Worm (Caenorhabditis elegans) whole organism, L2 larva: Measurements from ENCODE around the gene erp-44.3.

Experiments used
- C34F6.9 ChIP-seq: fragments of 150-350 bp; optimal IDR thresholded peaks from 2 replicates; lab custom pipeline; 2014; ENCODE audit warnings: missing biosample characterization, missing genetic modification characterization
- F13H6.1 ChIP-seq: sonication (generic microtip); optimal IDR thresholded peaks from 2 replicates; lab custom pipeline; 2016; ENCODE audit warnings: missing genetic modification characterization, missing compliant biosample characterization
- R02D3.7 ChIP-seq: fragments of 150-350 bp; optimal IDR thresholded peaks from 2 replicates; lab custom pipeline; 2014; ENCODE audit warnings: missing biosample characterization, missing genetic modification characterization
- Y55F3AM.14 ChIP-seq: fragments of 200-800 bp; sonication (Bioruptor generic); optimal IDR thresholded peaks from 2 replicates; lab custom pipeline; 2018; ENCODE audit warnings: mild to moderate bottlenecking, missing genetic modification characterization, missing compliant biosample characterization
- ZK546.5 ChIP-seq: sonication (generic microtip); optimal IDR thresholded peaks from 2 replicates; lab custom pipeline; 2017; ENCODE audit warnings: missing biosample characterization, missing genetic modification characterization
- alr-1 ChIP-seq: fragments of 150-350 bp; optimal IDR thresholded peaks from 2 replicates; lab custom pipeline; 2014; ENCODE audit warnings: missing biosample characterization, missing genetic modification characterization
- aly-2 ChIP-seq: fragments of 150-350 bp; optimal IDR thresholded peaks from 2 replicates; lab custom pipeline; 2014; ENCODE audit warnings: missing biosample characterization, missing genetic modification characterization
- ama-1 ChIP-seq: fragments of 150-350 bp; optimal IDR thresholded peaks from 2 replicates; lab custom pipeline; 2018; ENCODE audit warnings: inconsistent platforms
- blmp-1 ChIP-seq: sonication (generic microtip); optimal IDR thresholded peaks from 2 replicates; lab custom pipeline; 2017; ENCODE audit warnings: missing genetic modification characterization, mild to moderate bottlenecking, missing compliant biosample characterization, antibody characterized with exemption, moderate library complexity; ENCODE audit not compliant: insufficient read depth
- ceh-16 ChIP-seq: fragments of 150-350 bp; optimal IDR thresholded peaks from 2 replicates; lab custom pipeline; 2014; ENCODE audit warnings: missing biosample characterization, missing genetic modification characterization
- ceh-82 ChIP-seq: fragments of 150-350 bp; optimal IDR thresholded peaks from 2 replicates; lab custom pipeline; 2014; ENCODE audit warnings: missing biosample characterization, missing genetic modification characterization
- crh-2 ChIP-seq: sonication (generic microtip); optimal IDR thresholded peaks from 2 replicates; lab custom pipeline; 2017; ENCODE audit warnings: missing biosample characterization, missing genetic modification characterization
- dmd-4 ChIP-seq: sonication (generic microtip); optimal IDR thresholded peaks from 2 replicates; lab custom pipeline; 2017; ENCODE audit warnings: missing biosample characterization, missing genetic modification characterization
- egl-27 ChIP-seq: sonication (generic microtip); optimal IDR thresholded peaks from 3 replicates; lab custom pipeline; 2017; ENCODE audit warnings: missing biosample characterization, missing genetic modification reagents, missing genetic modification characterization
- elt-1 ChIP-seq: fragments of 150-350 bp; optimal IDR thresholded peaks from 2 replicates; lab custom pipeline; 2014; ENCODE audit warnings: missing biosample characterization, missing genetic modification characterization
- elt-3 ChIP-seq: sonication (generic microtip); optimal IDR thresholded peaks from 2 replicates; lab custom pipeline; 2017; ENCODE audit warnings: missing biosample characterization, missing genetic modification characterization
- fos-1 ChIP-seq: fragments of 150-350 bp; optimal IDR thresholded peaks from 2 replicates; lab custom pipeline; 2014; ENCODE audit warnings: missing biosample characterization, missing genetic modification characterization
- gmeb-1 ChIP-seq: fragments of 150-350 bp; optimal IDR thresholded peaks from 2 replicates; lab custom pipeline; 2014; ENCODE audit warnings: missing biosample characterization, missing genetic modification characterization
- lin-11 ChIP-seq: fragments of 150-350 bp; sonication (generic microtip); optimal IDR thresholded peaks from 2 replicates; lab custom pipeline; 2014; ENCODE audit warnings: missing biosample characterization, missing genetic modification characterization, inconsistent platforms, mixed read lengths
- lin-13 ChIP-seq: fragments of 150-350 bp; optimal IDR thresholded peaks from 2 replicates; lab custom pipeline; 2014; ENCODE audit warnings: missing biosample characterization, missing genetic modification reagents, missing genetic modification characterization
- lin-39 ChIP-seq: fragments of 150-350 bp; optimal IDR thresholded peaks from 2 replicates; lab custom pipeline; 2014; ENCODE audit warnings: missing biosample characterization, missing genetic modification reagents, missing genetic modification characterization
- lsy-2 ChIP-seq, 2 experiments: fragments of 150-350 bp in 1 of 2; sonication (generic microtip) in 1 of 2; optimal IDR thresholded peaks; 2 replicates each; lab custom pipeline; 2014 to 2017; ENCODE audit warnings: missing biosample characterization in 2 of 2, missing genetic modification characterization in 2 of 2
- mab-5 ChIP-seq: fragments of 150-350 bp; optimal IDR thresholded peaks from 2 replicates; lab custom pipeline; 2014; ENCODE audit warnings: missing biosample characterization, missing genetic modification characterization
- mbf-1 ChIP-seq: sonication (generic microtip); optimal IDR thresholded peaks from 2 replicates; lab custom pipeline; 2017; ENCODE audit warnings: missing biosample characterization, missing genetic modification characterization
- mdl-1 ChIP-seq, 2 experiments: fragments of 150-350 bp in 1 of 2; sonication (generic microtip) in 1 of 2; optimal IDR thresholded peaks; 2 replicates each; lab custom pipeline; 2017; ENCODE audit warnings: missing biosample characterization in 2 of 2, missing genetic modification characterization in 2 of 2
- nhr-10 ChIP-seq: sonication (generic microtip); optimal IDR thresholded peaks from 2 replicates; lab custom pipeline; 2017; ENCODE audit warnings: missing biosample characterization, missing genetic modification characterization
- nhr-11 ChIP-seq: fragments of 150-350 bp; optimal IDR thresholded peaks from 2 replicates; lab custom pipeline; 2014; ENCODE audit warnings: missing biosample characterization, missing genetic modification characterization
- nhr-12 ChIP-seq: fragments of 150-350 bp; optimal IDR thresholded peaks from 2 replicates; lab custom pipeline; 2014; ENCODE audit warnings: missing biosample characterization, missing genetic modification characterization
- nhr-129 ChIP-seq: fragments of 150-350 bp; optimal IDR thresholded peaks from 2 replicates; lab custom pipeline; 2014; ENCODE audit warnings: missing biosample characterization, missing genetic modification characterization
- nhr-21 ChIP-seq: fragments of 150-350 bp; optimal IDR thresholded peaks from 2 replicates; lab custom pipeline; 2014; ENCODE audit warnings: missing biosample characterization, missing genetic modification characterization
- nhr-23 ChIP-seq: fragments of 150-350 bp; optimal IDR thresholded peaks from 2 replicates; lab custom pipeline; 2014; ENCODE audit warnings: missing biosample characterization, missing genetic modification reagents, missing genetic modification characterization
- nhr-237 ChIP-seq: fragments of 150-350 bp; optimal IDR thresholded peaks from 2 replicates; lab custom pipeline; 2014; ENCODE audit warnings: missing biosample characterization, missing genetic modification characterization
- nhr-25 ChIP-seq: fragments of 150-350 bp; sonication (generic microtip); optimal IDR thresholded peaks from 3 replicates; lab custom pipeline; 2014; ENCODE audit warnings: missing biosample characterization, missing genetic modification characterization
- nhr-6 ChIP-seq: fragments of 150-350 bp; optimal IDR thresholded peaks from 2 replicates; lab custom pipeline; 2014; ENCODE audit warnings: missing biosample characterization, missing genetic modification characterization
- nhr-77 ChIP-seq: fragments of 150-350 bp; optimal IDR thresholded peaks from 2 replicates; lab custom pipeline; 2014; ENCODE audit warnings: missing biosample characterization, missing genetic modification characterization
- peb-1 ChIP-seq: fragments of 150-350 bp; optimal IDR thresholded peaks from 2 replicates; lab custom pipeline; 2014; ENCODE audit warnings: missing biosample characterization, missing genetic modification characterization
- sem-4 ChIP-seq: fragments of 150-350 bp; optimal IDR thresholded peaks from 2 replicates; lab custom pipeline; 2014; ENCODE audit warnings: missing biosample characterization, missing genetic modification reagents, missing genetic modification characterization
- skn-1 ChIP-seq: sonication (generic microtip); optimal IDR thresholded peaks from 2 replicates; lab custom pipeline; 2017; ENCODE audit warnings: missing biosample characterization, missing genetic modification characterization
- sma-3 ChIP-seq: sonication (generic microtip); optimal IDR thresholded peaks from 2 replicates; lab custom pipeline; 2016; ENCODE audit warnings: missing genetic modification reagents, missing genetic modification characterization, missing compliant biosample characterization
- sma-9 ChIP-seq, 2 experiments: fragments of 150-350 bp in 1 of 2; sonication (generic microtip) in 1 of 2; optimal IDR thresholded peaks; 2 replicates each; lab custom pipeline; 2014 to 2016; ENCODE audit warnings: missing genetic modification characterization in 2 of 2, mild to moderate bottlenecking in 1 of 2, missing biosample characterization in 1 of 2, missing compliant biosample characterization in 1 of 2, missing genetic modification reagents in 1 of 2, moderate library complexity in 1 of 2
- snpc-4 ChIP-seq: fragments of 150-350 bp; optimal IDR thresholded peaks from 2 replicates; lab custom pipeline; 2014; ENCODE audit warnings: missing biosample characterization, missing genetic modification characterization
- unc-39 ChIP-seq: fragments of 150-350 bp; optimal IDR thresholded peaks from 2 replicates; lab custom pipeline; 2014; ENCODE audit warnings: missing biosample characterization, missing genetic modification characterization
- unc-55 ChIP-seq: fragments of 150-350 bp; sonication (generic microtip); optimal IDR thresholded peaks from 3 replicates; lab custom pipeline; 2014; ENCODE audit warnings: missing biosample characterization, missing genetic modification reagents, missing genetic modification characterization
- unc-62 ChIP-seq: fragments of 150-350 bp; optimal IDR thresholded peaks from 2 replicates; lab custom pipeline; 2014; ENCODE audit warnings: missing biosample characterization, missing genetic modification reagents, missing genetic modification characterization
- zag-1 ChIP-seq: fragments of 150-350 bp; optimal IDR thresholded peaks from 2 replicates; lab custom pipeline; 2014; ENCODE audit warnings: missing biosample characterization, missing genetic modification characterization
- ztf-1 ChIP-seq: fragments of 200-800 bp; sonication (Bioruptor generic); conservative IDR thresholded peaks from 2 replicates; pipeline ENCODE4 v1.3.6; 2022; ENCODE audit warnings: missing genetic modification characterization, missing compliant biosample characterization
- ztf-11 ChIP-seq: sonication (generic microtip); optimal IDR thresholded peaks from 2 replicates; lab custom pipeline; 2017; ENCODE audit warnings: missing biosample characterization, missing genetic modification characterization
- ztf-4 ChIP-seq: fragments of 150-350 bp; optimal IDR thresholded peaks from 2 replicates; lab custom pipeline; 2014; ENCODE audit warnings: missing biosample characterization, missing genetic modification characterization

erp-44.3 gene

DNA sequence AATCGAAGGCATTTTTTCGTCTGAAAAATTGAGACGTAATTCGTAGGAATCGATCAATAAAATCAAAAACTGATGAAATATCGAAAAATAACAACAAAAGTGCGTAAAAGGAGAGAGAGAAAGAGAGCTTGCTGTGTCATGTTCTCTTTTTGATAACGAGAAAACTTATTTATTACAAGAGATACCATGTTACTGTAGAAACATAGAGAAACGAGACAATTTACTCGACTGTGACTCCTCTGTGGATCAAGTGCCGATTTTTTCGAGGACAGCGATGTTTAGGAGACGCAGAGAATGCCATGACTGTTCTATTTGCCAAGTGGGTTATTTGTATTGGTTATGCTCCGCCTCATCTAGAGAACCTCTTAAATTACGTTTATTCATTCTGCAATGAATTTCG lies 11.1 kb downstream of the erp-44.3 start, which contains the start of gene sph-1:
Gene sph-1, minus strand, starts transcription at position 23 of the 400 bp plus-strand sequence.
- TF ChIP-seq lin-13 (GFP tag; lab: Kevin White, UChicago) (peak; percentile 14), F13H6.1 (peak; percentile 34), Y55F3AM.14 (GFP tag; lab: Kevin White, UChicago) (no peak), ztf-11 (tag; lab: Kevin White, UChicago) (no peak), nhr-6 (tag; lab: Kevin White, UChicago) (no peak), R02D3.7 (no peak), lin-39 (tag; lab: Kevin White, UChicago) (no peak), nhr-10 (no peak), mdl-1 (tag; optimal IDR thresholded peaks at IDR 0.05; lab: Kevin White, UChicago) (no peak), mab-5 (tag; lab: Kevin White, UChicago) (no peak), ceh-16 (tag; lab: Kevin White, UChicago) (no peak), ceh-82 (no peak), gmeb-1 (tag; lab: Kevin White, UChicago) (peak; percentile 36), unc-55 (no peak), C34F6.9 (peak; percentile 24), lsy-2 (tag; optimal IDR thresholded peaks at IDR 0.05; lab: Kevin White, UChicago) (peak in 1 of 2 experiments; percentile 31), nhr-12 (no peak), snpc-4 (tag; lab: Kevin White, UChicago) (no peak), aly-2 (tag; lab: Kevin White, UChicago) (no peak), lin-11 (tag; lab: Kevin White, UChicago) (no peak), peb-1 (tag; lab: Kevin White, UChicago) (no peak), sem-4 (tag; lab: Kevin White, UChicago) (no peak), sma-3 (peak; percentile 3), elt-3 (tag; lab: Kevin White, UChicago) (no peak), fos-1 (peak; percentile 95), ztf-1 (GFP tag; lab: Robert Waterston, UW) (no peak), nhr-129 (tag; lab: Kevin White, UChicago) (peak; percentile 65), blmp-1 (tag; lab: Kevin White, UChicago) (no peak), unc-39 (tag; lab: Kevin White, UChicago) (no peak), ZK546.5 (tag; lab: Kevin White, UChicago) (no peak), dmd-4 (no peak), nhr-11 (tag; lab: Kevin White, UChicago) (no peak), ama-1 (lab: Kevin White, UChicago) (no peak), mbf-1 (tag; lab: Kevin White, UChicago) (no peak), nhr-25 (peak; percentile 25), sma-9 (GFP tag; optimal IDR thresholded peaks at IDR 0.05; lab: Kevin White, UChicago) (peak; percentile 63), sma-9 (tag; optimal IDR thresholded peaks at IDR 0.05; lab: Kevin White, UChicago) (no peak), crh-2 (tag; lab: Kevin White, UChicago) (peak; percentile 61), elt-1 (tag; lab: Kevin White, UChicago) (no peak), zag-1 (tag; lab: Kevin White, UChicago) (no peak), alr-1 (tag; lab: Kevin White, UChicago) (no peak), nhr-21 (tag; lab: Kevin White, UChicago) (peak; percentile 51), egl-27 (tag; lab: Kevin White, UChicago) (no peak), skn-1 (tag; lab: Kevin White, UChicago) (no peak), nhr-23 (tag; lab: Kevin White, UChicago) (no peak), unc-62 (GFP tag; lab: Kevin White, UChicago) (no peak), nhr-77 (tag; lab: Kevin White, UChicago) (no peak), nhr-237 (tag; lab: Kevin White, UChicago) (no peak), ztf-4 (peak; percentile 39)
- TF ChIP-seq, all 48 proteins: peak for 13
